Fruit fly (Drosophila melanogaster): ENCODE data around the gene cype.

- TF ChIP-seq acj6 (GFP tag; optimal IDR thresholded peaks at IDR 0.05): no peak
- no peak for TF ChIP-seq salr (GFP tag; optimal IDR thresholded peaks at IDR 0.05)
- TF ChIP-seq CG3032 (tag; optimal IDR thresholded peaks at IDR 0.05): no peak
Observed at dm6 chr2L:5341015-5341608, 14.1 kb downstream of the cype start.
